Worm (Caenorhabditis elegans) whole organism, young adult: ENCODE data around the gene Y39A1A.16.

Source experiments
- B0019.2 ChIP-seq: fragments of 200-800 bp; sonication (Bioruptor generic); conservative IDR thresholded peaks from 2 replicates; pipeline ENCODE4 v1.3.6; 2022; ENCODE audit warnings: missing genetic modification reagents, missing genetic modification characterization, missing compliant biosample characterization
- B0035.1 ChIP-seq: sonication (generic microtip); optimal IDR thresholded peaks from 2 replicates; lab custom pipeline; 2016; ENCODE audit warnings: missing genetic modification characterization, mild to moderate bottlenecking, missing compliant biosample characterization, missing genotype, missing genetic modification reagents
- C06A6.2 ChIP-seq: fragments of 200-800 bp; sonication (Bioruptor generic); conservative IDR thresholded peaks from 2 replicates; pipeline ENCODE4 v1.3.6; 2022; ENCODE audit warnings: missing genetic modification characterization, missing compliant biosample characterization
- D2030.7 ChIP-seq: fragments of 200-800 bp; sonication (Bioruptor generic); IDR thresholded peaks from 2 replicates; pipeline ENCODE4 v1.3.6; 2022; ENCODE audit warnings: missing genetic modification reagents, missing genetic modification characterization, missing compliant biosample characterization
- F22D6.2 ChIP-seq: sonication (generic microtip); optimal IDR thresholded peaks from 2 replicates; lab custom pipeline; 2016; ENCODE audit warnings: mild to moderate bottlenecking, missing genetic modification characterization, missing compliant biosample characterization
- F33H1.4 ChIP-seq: fragments of 200-800 bp; sonication (Bioruptor generic); IDR thresholded peaks from 2 replicates; pipeline ENCODE4 v1.3.6; 2022; ENCODE audit warnings: missing genetic modification reagents, missing genetic modification characterization, missing compliant biosample characterization
- akir-1 ChIP-seq: fragments of 200-800 bp; sonication (Bioruptor generic); optimal IDR thresholded peaks from 2 replicates; lab custom pipeline; 2018; ENCODE audit warnings: mild to moderate bottlenecking, missing genetic modification characterization, moderate library complexity, missing compliant biosample characterization
- aptf-3 ChIP-seq: fragments of 200-800 bp; sonication (Bioruptor generic); IDR thresholded peaks from 2 replicates; pipeline ENCODE4 v1.3.6; 2022; ENCODE audit warnings: missing genetic modification characterization, missing compliant biosample characterization
- attf-3 ChIP-seq: fragments of 200-800 bp; sonication (Bioruptor generic); conservative IDR thresholded peaks from 2 replicates; pipeline ENCODE4 v1.3.6; 2022; ENCODE audit warnings: missing genetic modification reagents, missing genetic modification characterization, missing compliant biosample characterization
- attf-6 ChIP-seq: fragments of 200-800 bp; sonication (Bioruptor generic); IDR thresholded peaks from 2 replicates; pipeline ENCODE4 v1.3.6; 2022; ENCODE audit warnings: missing genetic modification reagents, missing genetic modification characterization, missing compliant biosample characterization
- ceh-27 ChIP-seq: fragments of 200-800 bp; sonication (Bioruptor generic); optimal IDR thresholded peaks from 2 replicates; lab custom pipeline; 2018; ENCODE audit warnings: mild to moderate bottlenecking, missing genetic modification characterization, moderate library complexity, missing compliant biosample characterization
- ceh-58 ChIP-seq: fragments of 200-800 bp; sonication (Bioruptor generic); IDR thresholded peaks from 2 replicates; pipeline ENCODE4 v1.3.6; 2022; ENCODE audit warnings: missing genetic modification characterization, missing compliant biosample characterization
- ceh-79 ChIP-seq: sonication (generic microtip); optimal IDR thresholded peaks from 2 replicates; lab custom pipeline; 2017; ENCODE audit warnings: mild to moderate bottlenecking, missing genetic modification characterization, missing compliant biosample characterization
- ceh-91 ChIP-seq: fragments of 200-800 bp; sonication (Bioruptor generic); IDR thresholded peaks from 2 replicates; pipeline ENCODE4 v1.3.6; 2022; ENCODE audit warnings: missing genetic modification reagents, missing genetic modification characterization, missing compliant biosample characterization
- die-1 ChIP-seq: sonication (generic microtip); optimal IDR thresholded peaks from 2 replicates; lab custom pipeline; 2016; ENCODE audit warnings: missing genotype, mild to moderate bottlenecking, missing genetic modification characterization, missing compliant biosample characterization
- dox-1 ChIP-seq: fragments of 200-800 bp; sonication (Bioruptor generic); IDR thresholded peaks from 2 replicates; pipeline ENCODE4 v1.3.6; 2022; ENCODE audit warnings: missing genetic modification reagents, missing genetic modification characterization, missing compliant biosample characterization
- dpl-1 ChIP-seq: fragments of 150-350 bp; optimal IDR thresholded peaks from 2 replicates; lab custom pipeline; 2014; ENCODE audit warnings: missing biosample characterization, missing genetic modification reagents, missing genetic modification characterization
- efl-1 ChIP-seq: fragments of 150-350 bp; optimal IDR thresholded peaks from 2 replicates; lab custom pipeline; 2014; ENCODE audit warnings: missing biosample characterization, missing genetic modification reagents, missing genetic modification characterization
- ekl-4 ChIP-seq: fragments of 200-800 bp; sonication (Bioruptor generic); IDR thresholded peaks from 2 replicates; pipeline ENCODE4 v1.3.6; 2022; ENCODE audit warnings: missing genetic modification reagents, missing genetic modification characterization, missing compliant biosample characterization
- gei-17 ChIP-seq: fragments of 200-800 bp; sonication (Bioruptor generic); optimal IDR thresholded peaks from 2 replicates; lab custom pipeline; 2018; ENCODE audit warnings: mild to moderate bottlenecking, missing genetic modification characterization, missing compliant biosample characterization
- hmg-1.2 ChIP-seq: fragments of 200-800 bp; sonication (Bioruptor generic); IDR thresholded peaks from 2 replicates; pipeline ENCODE4 v1.3.6; 2022; ENCODE audit warnings: missing genetic modification reagents, missing genetic modification characterization, missing compliant biosample characterization
- lin-54 ChIP-seq: fragments of 200-800 bp; sonication (Bioruptor generic); optimal IDR thresholded peaks from 2 replicates; lab custom pipeline; 2018; ENCODE audit warnings: mild to moderate bottlenecking, missing genetic modification characterization, missing compliant biosample characterization
- lsl-1 ChIP-seq: fragments of 200-800 bp; sonication (Bioruptor generic); optimal IDR thresholded peaks from 2 replicates; lab custom pipeline; 2018; ENCODE audit warnings: mild to moderate bottlenecking, missing genetic modification characterization, moderate library complexity, missing compliant biosample characterization
- madf-10 ChIP-seq: sonication (generic microtip); optimal IDR thresholded peaks from 2 replicates; lab custom pipeline; 2016; ENCODE audit warnings: mild to moderate bottlenecking, missing genetic modification characterization, missing compliant biosample characterization
- madf-6 ChIP-seq: fragments of 200-800 bp; sonication (Bioruptor generic); IDR thresholded peaks from 2 replicates; pipeline ENCODE4 v1.3.6; 2022; ENCODE audit warnings: missing genetic modification reagents, missing genetic modification characterization, missing compliant biosample characterization
- mcd-1 ChIP-seq: fragments of 200-800 bp; sonication (Bioruptor generic); IDR thresholded peaks from 2 replicates; pipeline ENCODE4 v1.3.6; 2022; ENCODE audit warnings: missing genetic modification reagents, missing genetic modification characterization, missing compliant biosample characterization
- rec-8 ChIP-seq, 2 experiments: sonication (generic microtip); optimal IDR thresholded peaks; 2 replicates each; lab custom pipeline; 2016; ENCODE audit warnings: mild to moderate bottlenecking in 2 of 2, missing genetic modification characterization in 2 of 2, missing genetic modification reagents in 2 of 2, missing genotype in 2 of 2, missing biosample characterization in 1 of 2, missing compliant biosample characterization in 1 of 2, moderate library complexity in 1 of 2
- rpc-1 ChIP-seq, 2 experiments: fragments of 150-350 bp in 1 of 2; sonication (generic microtip) in 1 of 2; optimal IDR thresholded peaks; 2 replicates each; lab custom pipeline; 2014 to 2018; ENCODE audit warnings: missing biosample characterization in 1 of 2, missing genetic modification characterization in 1 of 2, missing genetic modification reagents in 1 of 2, missing genotype in 1 of 2
- snpc-4 ChIP-seq, 5 experiments: fragments of 150-350 bp in 1 of 5; sonication (generic microtip) in 4 of 5; optimal IDR thresholded peaks; 2 replicates each; lab custom pipeline; 2014 to 2018; ENCODE audit warnings: missing genetic modification characterization in 5 of 5, missing biosample characterization in 3 of 5, antibody characterized with exemption in 2 of 5, mild to moderate bottlenecking in 2 of 5, missing compliant biosample characterization in 2 of 5, missing genotype in 2 of 5, moderate library complexity in 2 of 5, missing genetic modification reagents in 1 of 5
- tbp1 ChIP-seq: fragments of 200-800 bp; sonication (Bioruptor generic); optimal IDR thresholded peaks from 2 replicates; lab custom pipeline; 2018; ENCODE audit warnings: mild to moderate bottlenecking, missing genetic modification characterization, missing compliant biosample characterization
- unc-130 ChIP-seq: sonication (generic microtip); optimal IDR thresholded peaks from 2 replicates; lab custom pipeline; 2016; ENCODE audit warnings: missing genetic modification reagents, missing genetic modification characterization, missing compliant biosample characterization
- ztf-18 ChIP-seq: sonication (generic microtip); optimal IDR thresholded peaks from 2 replicates; lab custom pipeline; 2016; ENCODE audit warnings: missing genotype, mild to moderate bottlenecking, missing genetic modification characterization, missing compliant biosample characterization
- ztf-25 ChIP-seq: fragments of 200-800 bp; sonication (Bioruptor generic); IDR thresholded peaks from 2 replicates; pipeline ENCODE4 v1.3.6; 2022; ENCODE audit warnings: missing genetic modification reagents, missing genetic modification characterization, missing compliant biosample characterization

Gene Y39A1A.16

ce11 chrIII:10721056-10721455 is 42.0 kb downstream of the Y39A1A.16 start (continued):
- TF ChIP-seq rec-8 (tag; optimal IDR thresholded peaks at IDR 0.05; lab: Kevin White, UChicago) (no peak), aptf-3 (GFP tag; lab: Robert Waterston, UW) (no peak), tbp1 (no peak), die-1 (tag; lab: Kevin White, UChicago) (no peak), efl-1 (GFP tag; lab: Kevin White, UChicago) (peak; percentile 47), F22D6.2 (tag; lab: Kevin White, UChicago) (no peak), dox-1 (GFP tag; lab: Robert Waterston, UW) (no peak), B0035.1 (tag; lab: Kevin White, UChicago) (no peak), ceh-58 (GFP tag; lab: Robert Waterston, UW) (no peak), ztf-25 (GFP tag; lab: Robert Waterston, UW) (no peak), ceh-27 (GFP tag; lab: Kevin White, UChicago) (no peak), attf-6 (GFP tag; lab: Robert Waterston, UW) (no peak), lin-54 (GFP tag; lab: Kevin White, UChicago) (peak; percentile 46), ceh-79 (no peak), gei-17 (GFP tag; lab: Kevin White, UChicago) (no peak), attf-3 (no peak), hmg-1.2 (GFP tag; lab: Robert Waterston, UW) (no peak), unc-130 (GFP tag; lab: Kevin White, UChicago) (no peak), dpl-1 (GFP tag; lab: Kevin White, UChicago) (peak; percentile 39), ztf-18 (tag; lab: Kevin White, UChicago) (no peak), lsl-1 (GFP tag; lab: Kevin White, UChicago) (peak; percentile 18), B0019.2 (no peak)
- TF ChIP-seq, all 124 proteins: peak for 6

- TF ChIP-seq madf-10 (tag; lab: Kevin White, UChicago): no peak
- peak; percentile 34; the same call in 1 of the 2 replicates for TF ChIP-seq D2030.7
- peak; percentile 49 for TF ChIP-seq F33H1.4
- peak; percentile 78 for TF ChIP-seq lsl-1 (GFP tag; lab: Kevin White, UChicago)
- TF ChIP-seq ekl-4: 0 out of 2 replicates have a peak, but pooled peaks have one; percentile 20
- peak; percentile 33; the same call in 1 of the 2 replicates for TF ChIP-seq ceh-91 (GFP tag; lab: Robert Waterston, UW)
- TF ChIP-seq mcd-1 (GFP tag; lab: Robert Waterston, UW): 0 out of 2 replicates have a peak, but pooled peaks have one; percentile 13
- 0 out of 2 replicates have a peak, but pooled peaks have one; percentile 19 for TF ChIP-seq dox-1 (GFP tag; lab: Robert Waterston, UW)
- no peak for TF ChIP-seq rpc-1 (optimal IDR thresholded peaks at IDR 0.05; lab: Kevin White, UChicago)
- no peak for TF ChIP-seq rpc-1 (tag; optimal IDR thresholded peaks at IDR 0.05; lab: Kevin White, UChicago)
- TF ChIP-seq akir-1 (GFP tag; lab: Kevin White, UChicago): no peak
- no peak for TF ChIP-seq snpc-4 (GFP tag; optimal IDR thresholded peaks at IDR 0.05; lab: Kevin White, UChicago)
- TF ChIP-seq snpc-4 (tag; optimal IDR thresholded peaks at IDR 0.05; lab: Kevin White, UChicago): no peak
- TF ChIP-seq madf-6 (GFP tag; lab: Robert Waterston, UW): peak; percentile 61
- no peak for TF ChIP-seq C06A6.2 (GFP tag; lab: Robert Waterston, UW)
Observed at ce11 chrIII:10730510-10730909, 51.4 kb downstream of the Y39A1A.16 start, which contains the start of gene tat-3. Gene tat-3 (minus strand): TSS chrIII:10730705.
